Worm (Caenorhabditis elegans) whole organism, L4 larva: Measurements from ENCODE around the gene copg-1.

ENCODE experiments used
- F10B5.3 ChIP-seq: sonication (generic microtip); optimal IDR thresholded peaks from 2 replicates; lab custom pipeline; 2016; ENCODE audit warnings: mild to moderate bottlenecking, missing genetic modification characterization, missing compliant biosample characterization
- F26F4.8 ChIP-seq: fragments of 200-800 bp; sonication (Bioruptor generic); conservative IDR thresholded peaks from 2 replicates; pipeline ENCODE4 v1.3.6; 2022; ENCODE audit warnings: missing genetic modification characterization, missing compliant biosample characterization
- F44E2.7 ChIP-seq: fragments of 200-800 bp; sonication (Bioruptor generic); IDR thresholded peaks from 2 replicates; pipeline ENCODE4 v2.1.2; 2022; ENCODE audit warnings: missing genetic modification characterization, missing compliant biosample characterization
- R02D3.7 ChIP-seq: fragments of 150-350 bp; sonication (generic microtip); optimal IDR thresholded peaks from 3 replicates; lab custom pipeline; 2014; ENCODE audit warnings: missing biosample characterization, missing genetic modification characterization
- T26A8.4 ChIP-seq: fragments of 200-800 bp; sonication (Bioruptor generic); IDR thresholded peaks from 2 replicates; pipeline ENCODE4 v1.3.6; 2022; ENCODE audit warnings: missing genetic modification characterization, missing compliant biosample characterization
- Y105C5A.15 ChIP-seq: fragments of 200-800 bp; sonication (Bioruptor generic); IDR thresholded peaks from 2 replicates; pipeline ENCODE4 v1.3.6; 2022; ENCODE audit warnings: missing genetic modification characterization, missing compliant biosample characterization
- Y48G9A.11 ChIP-seq: fragments of 200-800 bp; sonication (Bioruptor generic); IDR thresholded peaks from 2 replicates; pipeline ENCODE4 v1.3.6; 2022; ENCODE audit warnings: missing genetic modification reagents, missing genetic modification characterization, missing compliant biosample characterization
- Y5F2A.4 ChIP-seq: fragments of 200-800 bp; sonication (Bioruptor generic); optimal IDR thresholded peaks from 2 replicates; lab custom pipeline; 2018; ENCODE audit warnings: mild to moderate bottlenecking, missing genetic modification characterization, missing compliant biosample characterization
- Y75B8A.6 ChIP-seq: fragments of 200-800 bp; sonication (Bioruptor generic); IDR thresholded peaks from 2 replicates; pipeline ENCODE4 v1.3.6; 2022; ENCODE audit warnings: missing genetic modification reagents, missing genetic modification characterization, missing compliant biosample characterization
- ZK546.5 ChIP-seq, 2 experiments: sonication (generic microtip); optimal IDR thresholded peaks; 2 replicates each; lab custom pipeline; 2017; ENCODE audit warnings: missing biosample characterization in 2 of 2, missing genetic modification characterization in 2 of 2
- ama-1 ChIP-seq: fragments of 150-350 bp; optimal IDR thresholded peaks from 2 replicates; lab custom pipeline; 2014; ENCODE audit warnings: inconsistent platforms, mixed read lengths
- ceh-44 ChIP-seq: fragments of 200-800 bp; sonication (Bioruptor generic); IDR thresholded peaks from 2 replicates; pipeline ENCODE4 v1.3.6; 2022; ENCODE audit warnings: missing genetic modification reagents, missing genetic modification characterization, missing compliant biosample characterization
- cey-2 ChIP-seq: sonication (generic microtip); optimal IDR thresholded peaks from 3 replicates; lab custom pipeline; 2017; ENCODE audit warnings: missing genetic modification characterization, mild to moderate bottlenecking, missing compliant biosample characterization, antibody characterized with exemption, borderline replicate concordance; ENCODE audit not compliant: insufficient read depth
- ctbp-1 ChIP-seq: fragments of 200-800 bp; sonication (Bioruptor generic); IDR thresholded peaks from 2 replicates; pipeline ENCODE4 v1.3.6; 2022; ENCODE audit warnings: missing genetic modification reagents, missing genetic modification characterization, missing compliant biosample characterization
- daf-19 ChIP-seq: fragments of 200-800 bp; sonication (Bioruptor generic); conservative IDR thresholded peaks from 2 replicates; pipeline ENCODE4 v1.3.6; 2022; ENCODE audit warnings: missing genetic modification characterization, missing compliant biosample characterization
- daf-8 ChIP-seq: fragments of 200-800 bp; sonication (Bioruptor generic); IDR thresholded peaks from 2 replicates; pipeline ENCODE4 v1.3.6; 2022; ENCODE audit warnings: missing genetic modification characterization, missing compliant biosample characterization
- dmd-6 ChIP-seq: fragments of 200-800 bp; sonication (Bioruptor generic); IDR thresholded peaks from 2 replicates; pipeline ENCODE4 v1.3.6; 2022; ENCODE audit warnings: missing genetic modification reagents, missing genetic modification characterization, missing compliant biosample characterization
- dmd-8 ChIP-seq: fragments of 200-800 bp; sonication (Bioruptor generic); IDR thresholded peaks from 2 replicates; pipeline ENCODE4 v1.3.6; 2022; ENCODE audit warnings: missing genetic modification characterization, missing compliant biosample characterization
- dmd-9 ChIP-seq: fragments of 200-800 bp; sonication (Bioruptor generic); IDR thresholded peaks from 2 replicates; pipeline ENCODE4 v1.3.6; 2022; ENCODE audit warnings: missing genetic modification reagents, missing genetic modification characterization, missing compliant biosample characterization
- egl-27 ChIP-seq: sonication (generic microtip); optimal IDR thresholded peaks from 3 replicates; lab custom pipeline; 2017; ENCODE audit warnings: missing biosample characterization, missing genetic modification reagents, missing genetic modification characterization
- gei-8 ChIP-seq: fragments of 200-800 bp; sonication (Bioruptor generic); optimal IDR thresholded peaks from 2 replicates; lab custom pipeline; 2018; ENCODE audit warnings: mild to moderate bottlenecking, missing genetic modification characterization, missing compliant biosample characterization
- hif-1 ChIP-seq, 2 experiments: sonication (generic microtip); optimal IDR thresholded peaks; 2 replicates each; lab custom pipeline; 2016 to 2017; ENCODE audit warnings: missing compliant biosample characterization in 2 of 2, missing genetic modification characterization in 2 of 2, missing genetic modification reagents in 2 of 2, missing genotype in 2 of 2, mild to moderate bottlenecking in 1 of 2
- hlh-11 ChIP-seq: fragments of 200-800 bp; sonication (Bioruptor generic); optimal IDR thresholded peaks from 2 replicates; lab custom pipeline; 2018; ENCODE audit warnings: mild to moderate bottlenecking, missing genetic modification characterization, missing compliant biosample characterization
- lim-7 ChIP-seq: fragments of 200-800 bp; sonication (Bioruptor generic); IDR thresholded peaks from 2 replicates; pipeline ENCODE4 v1.3.6; 2022; ENCODE audit warnings: missing genetic modification characterization, missing compliant biosample characterization
- lin-1 ChIP-seq: fragments of 200-800 bp; sonication (Bioruptor generic); IDR thresholded peaks from 2 replicates; pipeline ENCODE4 v1.3.6; 2022; ENCODE audit warnings: missing genetic modification reagents, missing genetic modification characterization, missing compliant biosample characterization
- lin-13 ChIP-seq: fragments of 150-350 bp; optimal IDR thresholded peaks from 2 replicates; lab custom pipeline; 2014; ENCODE audit warnings: missing biosample characterization, missing genetic modification reagents, missing genetic modification characterization
- lin-38 ChIP-seq: fragments of 200-800 bp; sonication (Bioruptor generic); IDR thresholded peaks from 2 replicates; pipeline ENCODE4 v1.3.6; 2022; ENCODE audit warnings: missing genetic modification reagents, missing genetic modification characterization, missing compliant biosample characterization
- lin-39 ChIP-seq: fragments of 150-350 bp; optimal IDR thresholded peaks from 2 replicates; lab custom pipeline; 2014; ENCODE audit warnings: missing biosample characterization, missing genetic modification reagents, missing genetic modification characterization
- mdt-29 ChIP-seq: fragments of 200-800 bp; sonication (Bioruptor generic); IDR thresholded peaks from 2 replicates; pipeline ENCODE4 v1.3.6; 2022; ENCODE audit warnings: missing genetic modification reagents, missing genetic modification characterization, missing compliant biosample characterization
- mes-2 ChIP-seq: sonication (generic microtip); optimal IDR thresholded peaks from 2 replicates; lab custom pipeline; 2016; ENCODE audit warnings: missing genotype, mild to moderate bottlenecking, missing genetic modification characterization, missing compliant biosample characterization; ENCODE audit not compliant: poor library complexity, severe bottlenecking
- mxl-2 ChIP-seq: fragments of 200-800 bp; sonication (Bioruptor generic); conservative IDR thresholded peaks from 2 replicates; pipeline ENCODE4 v1.3.6; 2022; ENCODE audit warnings: missing genetic modification reagents, missing genetic modification characterization, missing compliant biosample characterization
- nhr-102 ChIP-seq: sonication (generic microtip); optimal IDR thresholded peaks from 2 replicates; lab custom pipeline; 2016; ENCODE audit warnings: mild to moderate bottlenecking, missing genetic modification characterization, moderate library complexity, missing compliant biosample characterization
- nhr-237 ChIP-seq: sonication (generic microtip); optimal IDR thresholded peaks from 2 replicates; lab custom pipeline; 2017; ENCODE audit warnings: missing biosample characterization, missing genetic modification characterization
- nhr-25 ChIP-seq: sonication (generic microtip); optimal IDR thresholded peaks from 2 replicates; lab custom pipeline; 2017; ENCODE audit warnings: missing genetic modification characterization, mild to moderate bottlenecking, missing compliant biosample characterization, antibody characterized with exemption, moderate library complexity, borderline replicate concordance; ENCODE audit not compliant: insufficient read depth
- nhr-28 ChIP-seq: fragments of 150-350 bp; optimal IDR thresholded peaks from 2 replicates; lab custom pipeline; 2014; ENCODE audit warnings: missing biosample characterization, missing genetic modification characterization
- nhr-41 ChIP-seq: fragments of 200-800 bp; sonication (Bioruptor generic); IDR thresholded peaks from 2 replicates; pipeline ENCODE4 v1.3.6; 2022; ENCODE audit warnings: missing genetic modification reagents, missing genetic modification characterization, missing compliant biosample characterization
- nhr-6 ChIP-seq: fragments of 150-350 bp; optimal IDR thresholded peaks from 2 replicates; lab custom pipeline; 2014; ENCODE audit warnings: missing biosample characterization, missing genetic modification characterization
- nhr-76 ChIP-seq: fragments of 150-350 bp; optimal IDR thresholded peaks from 2 replicates; lab custom pipeline; 2014; ENCODE audit warnings: missing biosample characterization, missing genetic modification characterization
- nhr-77 ChIP-seq: fragments of 150-350 bp; optimal IDR thresholded peaks from 2 replicates; lab custom pipeline; 2014; ENCODE audit warnings: missing biosample characterization, missing genetic modification characterization
- pqm-1 ChIP-seq: sonication (generic microtip); optimal IDR thresholded peaks from 2 replicates; lab custom pipeline; 2017; ENCODE audit warnings: missing biosample characterization, missing genetic modification characterization
- skn-1 ChIP-seq: fragments of 150-350 bp; optimal IDR thresholded peaks from 2 replicates; lab custom pipeline; 2014; ENCODE audit warnings: missing biosample characterization, missing genetic modification characterization
- snpc-1.2 ChIP-seq: fragments of 200-800 bp; sonication (Bioruptor generic); IDR thresholded peaks from 2 replicates; pipeline ENCODE4 v1.3.6; 2022; ENCODE audit warnings: missing genetic modification reagents, missing genetic modification characterization, missing compliant biosample characterization
- snpc-4 ChIP-seq: fragments of 150-350 bp; optimal IDR thresholded peaks from 2 replicates; lab custom pipeline; 2014; ENCODE audit warnings: missing biosample characterization, missing genetic modification characterization
- tra-1 ChIP-seq: fragments of 200-800 bp; sonication (Bioruptor generic); IDR thresholded peaks from 2 replicates; pipeline ENCODE4 v1.3.6; 2022; ENCODE audit warnings: missing genetic modification reagents, missing genetic modification characterization, missing compliant biosample characterization
- unc-62 ChIP-seq, 3 experiments: fragments of 150-350 bp in 1 of 3; sonication (generic microtip); optimal IDR thresholded peaks in 2 of 3; peaks in 1 of 3; 1 replicate in 1 of 3; 2 replicates in 2 of 3; lab custom pipeline; 2014 to 2017; ENCODE audit warnings: missing biosample characterization in 3 of 3, missing genetic modification characterization in 3 of 3, missing genetic modification reagents in 3 of 3, missing genotype in 1 of 3
- vab-7 ChIP-seq: fragments of 200-800 bp; sonication (Bioruptor generic); IDR thresholded peaks from 2 replicates; pipeline ENCODE4 v1.3.6; 2022; ENCODE audit warnings: missing genetic modification reagents, missing genetic modification characterization, missing compliant biosample characterization
- zag-1 ChIP-seq: fragments of 150-350 bp; optimal IDR thresholded peaks from 2 replicates; lab custom pipeline; 2014; ENCODE audit warnings: missing biosample characterization, missing genetic modification characterization
- zfp-3 ChIP-seq: fragments of 200-800 bp; sonication (Bioruptor generic); conservative IDR thresholded peaks from 2 replicates; pipeline ENCODE4 v1.3.6; 2022; ENCODE audit warnings: missing genetic modification reagents, missing genetic modification characterization, missing compliant biosample characterization
- zip-11 ChIP-seq: fragments of 200-800 bp; sonication (Bioruptor generic); IDR thresholded peaks from 2 replicates; pipeline ENCODE4 v1.3.6; 2022; ENCODE audit warnings: missing genetic modification characterization, missing compliant biosample characterization
- ztf-11 ChIP-seq: fragments of 150-350 bp; optimal IDR thresholded peaks from 2 replicates; lab custom pipeline; 2014; ENCODE audit warnings: missing biosample characterization, missing genetic modification characterization
- ztf-7 ChIP-seq: fragments of 150-350 bp; optimal IDR thresholded peaks from 2 replicates; lab custom pipeline; 2014; ENCODE audit warnings: missing biosample characterization, missing genetic modification characterization

Gene copg-1

DNA sequence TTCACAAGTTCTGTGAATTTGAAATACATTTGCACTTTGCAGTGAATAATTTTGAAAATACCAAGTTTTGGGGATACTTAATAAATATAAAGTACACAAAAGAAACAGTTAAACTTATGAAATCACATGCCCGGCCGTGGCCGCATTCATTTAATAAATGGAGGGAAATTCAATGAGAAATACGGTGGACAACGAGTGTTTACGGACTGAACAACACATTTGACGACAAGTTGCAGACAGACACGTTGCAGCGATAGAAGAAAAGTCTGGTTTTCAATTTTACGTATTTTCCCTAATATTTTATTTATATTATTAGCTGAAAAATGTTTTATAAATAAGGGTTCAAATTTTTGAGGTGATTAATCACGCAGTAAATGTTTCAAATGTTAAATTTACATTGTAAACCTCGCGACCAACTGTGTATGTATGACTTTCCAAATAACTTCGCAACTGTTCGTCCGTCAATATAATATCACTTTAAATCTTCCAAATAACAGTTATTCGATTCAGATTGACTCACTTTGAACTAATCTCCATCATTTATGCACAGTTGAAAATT lies at the start of gene copg-1 (continued):
- TF ChIP-seq gei-8 (GFP tag; lab: Kevin White, UChicago), result no peak
- TF ChIP-seq pqm-1 (tag; lab: Kevin White, UChicago), result no peak
- TF ChIP-seq lim-7, result no peak
- no peak for TF ChIP-seq F44E2.7 (GFP tag; lab: Robert Waterston, UW)
- no peak for TF ChIP-seq lin-1 (GFP tag; lab: Robert Waterston, UW)
- TF ChIP-seq snpc-4, result no peak
- no peak for TF ChIP-seq nhr-76 (tag; lab: Kevin White, UChicago)
- 0 out of 2 replicates have a peak, but pooled peaks have one; percentile 16 for TF ChIP-seq ctbp-1 (GFP tag; lab: Robert Waterston, UW)
- TF ChIP-seq nhr-102 (tag; lab: Kevin White, UChicago), result no peak
- peak; percentile 39; the same call in 1 of the 2 replicates for TF ChIP-seq lin-38 (GFP tag; lab: Robert Waterston, UW)
- peak; percentile 77 for TF ChIP-seq mes-2 (tag; lab: Kevin White, UChicago)
- TF ChIP-seq F26F4.8 (GFP tag; lab: Robert Waterston, UW), result no peak
- TF ChIP-seq hlh-11 (tag; lab: Kevin White, UChicago), result peak; percentile 24
- 0 out of 2 replicates have a peak, but pooled peaks have one; percentile 7 for TF ChIP-seq dmd-6 (GFP tag; lab: Robert Waterston, UW)
- TF ChIP-seq R02D3.7 (tag; lab: Kevin White, UChicago), result no peak
- TF ChIP-seq nhr-6, result peak; percentile 28
- no peak for TF ChIP-seq Y5F2A.4 (GFP tag; lab: Kevin White, UChicago)
- no peak for TF ChIP-seq Y75B8A.6 (GFP tag; lab: Robert Waterston, UW)
- no peak for TF ChIP-seq ZK546.5 (tag; optimal IDR thresholded peaks at IDR 0.05; lab: Kevin White, UChicago)
- TF ChIP-seq hif-1 (tag; optimal IDR thresholded peaks at IDR 0.05; lab: Kevin White, UChicago), result no peak
- TF ChIP-seq nhr-41 (GFP tag; lab: Robert Waterston, UW), result no peak
- no peak for TF ChIP-seq lin-39 (tag; lab: Kevin White, UChicago)
- TF ChIP-seq ama-1, result no peak
- TF ChIP-seq dmd-8 (GFP tag; lab: Robert Waterston, UW), result no peak
- TF ChIP-seq mdt-29 (GFP tag; lab: Robert Waterston, UW), result no peak
- no peak for TF ChIP-seq zip-11
- no peak for TF ChIP-seq zag-1 (tag; lab: Kevin White, UChicago)
- no peak for TF ChIP-seq cey-2
- no peak for TF ChIP-seq nhr-237
- TF ChIP-seq lin-13, result peak; percentile 42
- peak; percentile 28 for TF ChIP-seq nhr-28
- no peak for TF ChIP-seq zfp-3 (GFP tag; lab: Robert Waterston, UW)
- TF ChIP-seq daf-8 (GFP tag; lab: Robert Waterston, UW), result no peak
- no peak for TF ChIP-seq T26A8.4
- TF ChIP-seq nhr-77 (tag; lab: Kevin White, UChicago), result no peak
- no peak for TF ChIP-seq ceh-44 (GFP tag; lab: Robert Waterston, UW)
- TF ChIP-seq dmd-9 (GFP tag; lab: Robert Waterston, UW), result no peak
- no peak for TF ChIP-seq Y105C5A.15
- no peak for TF ChIP-seq Y48G9A.11 (GFP tag; lab: Robert Waterston, UW)
- TF ChIP-seq tra-1 (GFP tag; lab: Robert Waterston, UW), result no peak
- no peak for TF ChIP-seq F10B5.3 (tag; lab: Kevin White, UChicago)
- no peak for TF ChIP-seq skn-1 (tag; lab: Kevin White, UChicago)
- TF ChIP-seq daf-19 (GFP tag; lab: Robert Waterston, UW), result no peak
- TF ChIP-seq egl-27 (tag; lab: Kevin White, UChicago), result no peak
- TF ChIP-seq ztf-7 (tag; lab: Kevin White, UChicago), result no peak
- TF ChIP-seq snpc-1.2 (GFP tag; lab: Robert Waterston, UW), result no peak
- no peak for TF ChIP-seq nhr-25 (tag; lab: Kevin White, UChicago)
- no peak for TF ChIP-seq vab-7
- no peak for TF ChIP-seq mxl-2 (GFP tag; lab: Robert Waterston, UW)
- no peak for TF ChIP-seq unc-62 (GFP tag; optimal IDR thresholded peaks at IDR 0.05 in 1 of 2; lab: Kevin White, UChicago)
- no peak for TF ChIP-seq unc-62 (tag; optimal IDR thresholded peaks at IDR 0.05; lab: Kevin White, UChicago)
- TF ChIP-seq ztf-11 (tag; lab: Kevin White, UChicago), result no peak
